Worm (Caenorhabditis elegans) whole organism, L2 larva: Measurements from ENCODE around the gene srz-5.

Source experiments
- C34F6.9 ChIP-seq: fragments of 150-350 bp; optimal IDR thresholded peaks from 2 replicates; lab custom pipeline; 2014; ENCODE audit warnings: missing biosample characterization, missing genetic modification characterization
- F13H6.1 ChIP-seq: sonication (generic microtip); optimal IDR thresholded peaks from 2 replicates; lab custom pipeline; 2016; ENCODE audit warnings: missing genetic modification characterization, missing compliant biosample characterization
- R02D3.7 ChIP-seq: fragments of 150-350 bp; optimal IDR thresholded peaks from 2 replicates; lab custom pipeline; 2014; ENCODE audit warnings: missing biosample characterization, missing genetic modification characterization
- Y55F3AM.14 ChIP-seq: fragments of 200-800 bp; sonication (Bioruptor generic); optimal IDR thresholded peaks from 2 replicates; lab custom pipeline; 2018; ENCODE audit warnings: mild to moderate bottlenecking, missing genetic modification characterization, missing compliant biosample characterization
- ZK546.5 ChIP-seq: sonication (generic microtip); optimal IDR thresholded peaks from 2 replicates; lab custom pipeline; 2017; ENCODE audit warnings: missing biosample characterization, missing genetic modification characterization
- alr-1 ChIP-seq: fragments of 150-350 bp; optimal IDR thresholded peaks from 2 replicates; lab custom pipeline; 2014; ENCODE audit warnings: missing biosample characterization, missing genetic modification characterization
- aly-2 ChIP-seq: fragments of 150-350 bp; optimal IDR thresholded peaks from 2 replicates; lab custom pipeline; 2014; ENCODE audit warnings: missing biosample characterization, missing genetic modification characterization
- ama-1 ChIP-seq: fragments of 150-350 bp; optimal IDR thresholded peaks from 2 replicates; lab custom pipeline; 2018; ENCODE audit warnings: inconsistent platforms
- blmp-1 ChIP-seq: sonication (generic microtip); optimal IDR thresholded peaks from 2 replicates; lab custom pipeline; 2017; ENCODE audit warnings: missing genetic modification characterization, mild to moderate bottlenecking, missing compliant biosample characterization, antibody characterized with exemption, moderate library complexity; ENCODE audit not compliant: insufficient read depth
- ceh-16 ChIP-seq: fragments of 150-350 bp; optimal IDR thresholded peaks from 2 replicates; lab custom pipeline; 2014; ENCODE audit warnings: missing biosample characterization, missing genetic modification characterization
- ceh-82 ChIP-seq: fragments of 150-350 bp; optimal IDR thresholded peaks from 2 replicates; lab custom pipeline; 2014; ENCODE audit warnings: missing biosample characterization, missing genetic modification characterization
- crh-2 ChIP-seq: sonication (generic microtip); optimal IDR thresholded peaks from 2 replicates; lab custom pipeline; 2017; ENCODE audit warnings: missing biosample characterization, missing genetic modification characterization
- dmd-4 ChIP-seq: sonication (generic microtip); optimal IDR thresholded peaks from 2 replicates; lab custom pipeline; 2017; ENCODE audit warnings: missing biosample characterization, missing genetic modification characterization
- egl-27 ChIP-seq: sonication (generic microtip); optimal IDR thresholded peaks from 3 replicates; lab custom pipeline; 2017; ENCODE audit warnings: missing biosample characterization, missing genetic modification reagents, missing genetic modification characterization
- elt-1 ChIP-seq: fragments of 150-350 bp; optimal IDR thresholded peaks from 2 replicates; lab custom pipeline; 2014; ENCODE audit warnings: missing biosample characterization, missing genetic modification characterization
- fos-1 ChIP-seq: fragments of 150-350 bp; optimal IDR thresholded peaks from 2 replicates; lab custom pipeline; 2014; ENCODE audit warnings: missing biosample characterization, missing genetic modification characterization
- gmeb-1 ChIP-seq: fragments of 150-350 bp; optimal IDR thresholded peaks from 2 replicates; lab custom pipeline; 2014; ENCODE audit warnings: missing biosample characterization, missing genetic modification characterization
- lin-11 ChIP-seq: fragments of 150-350 bp; sonication (generic microtip); optimal IDR thresholded peaks from 2 replicates; lab custom pipeline; 2014; ENCODE audit warnings: missing biosample characterization, missing genetic modification characterization, inconsistent platforms, mixed read lengths
- lin-13 ChIP-seq: fragments of 150-350 bp; optimal IDR thresholded peaks from 2 replicates; lab custom pipeline; 2014; ENCODE audit warnings: missing biosample characterization, missing genetic modification reagents, missing genetic modification characterization
- lin-39 ChIP-seq: fragments of 150-350 bp; optimal IDR thresholded peaks from 2 replicates; lab custom pipeline; 2014; ENCODE audit warnings: missing biosample characterization, missing genetic modification reagents, missing genetic modification characterization
- lsy-2 ChIP-seq, 2 experiments: fragments of 150-350 bp in 1 of 2; sonication (generic microtip) in 1 of 2; optimal IDR thresholded peaks; 2 replicates each; lab custom pipeline; 2014 to 2017; ENCODE audit warnings: missing biosample characterization in 2 of 2, missing genetic modification characterization in 2 of 2
- mab-5 ChIP-seq: fragments of 150-350 bp; optimal IDR thresholded peaks from 2 replicates; lab custom pipeline; 2014; ENCODE audit warnings: missing biosample characterization, missing genetic modification characterization
- mbf-1 ChIP-seq: sonication (generic microtip); optimal IDR thresholded peaks from 2 replicates; lab custom pipeline; 2017; ENCODE audit warnings: missing biosample characterization, missing genetic modification characterization
- mdl-1 ChIP-seq, 2 experiments: fragments of 150-350 bp in 1 of 2; sonication (generic microtip) in 1 of 2; optimal IDR thresholded peaks; 2 replicates each; lab custom pipeline; 2017; ENCODE audit warnings: missing biosample characterization in 2 of 2, missing genetic modification characterization in 2 of 2
- nhr-10 ChIP-seq: sonication (generic microtip); optimal IDR thresholded peaks from 2 replicates; lab custom pipeline; 2017; ENCODE audit warnings: missing biosample characterization, missing genetic modification characterization
- nhr-11 ChIP-seq: fragments of 150-350 bp; optimal IDR thresholded peaks from 2 replicates; lab custom pipeline; 2014; ENCODE audit warnings: missing biosample characterization, missing genetic modification characterization
- nhr-12 ChIP-seq: fragments of 150-350 bp; optimal IDR thresholded peaks from 2 replicates; lab custom pipeline; 2014; ENCODE audit warnings: missing biosample characterization, missing genetic modification characterization
- nhr-129 ChIP-seq: fragments of 150-350 bp; optimal IDR thresholded peaks from 2 replicates; lab custom pipeline; 2014; ENCODE audit warnings: missing biosample characterization, missing genetic modification characterization
- nhr-21 ChIP-seq: fragments of 150-350 bp; optimal IDR thresholded peaks from 2 replicates; lab custom pipeline; 2014; ENCODE audit warnings: missing biosample characterization, missing genetic modification characterization
- nhr-23 ChIP-seq: fragments of 150-350 bp; optimal IDR thresholded peaks from 2 replicates; lab custom pipeline; 2014; ENCODE audit warnings: missing biosample characterization, missing genetic modification reagents, missing genetic modification characterization
- nhr-237 ChIP-seq: fragments of 150-350 bp; optimal IDR thresholded peaks from 2 replicates; lab custom pipeline; 2014; ENCODE audit warnings: missing biosample characterization, missing genetic modification characterization
- nhr-6 ChIP-seq: fragments of 150-350 bp; optimal IDR thresholded peaks from 2 replicates; lab custom pipeline; 2014; ENCODE audit warnings: missing biosample characterization, missing genetic modification characterization
- nhr-77 ChIP-seq: fragments of 150-350 bp; optimal IDR thresholded peaks from 2 replicates; lab custom pipeline; 2014; ENCODE audit warnings: missing biosample characterization, missing genetic modification characterization
- peb-1 ChIP-seq: fragments of 150-350 bp; optimal IDR thresholded peaks from 2 replicates; lab custom pipeline; 2014; ENCODE audit warnings: missing biosample characterization, missing genetic modification characterization
- skn-1 ChIP-seq: sonication (generic microtip); optimal IDR thresholded peaks from 2 replicates; lab custom pipeline; 2017; ENCODE audit warnings: missing biosample characterization, missing genetic modification characterization
- sma-3 ChIP-seq: sonication (generic microtip); optimal IDR thresholded peaks from 2 replicates; lab custom pipeline; 2016; ENCODE audit warnings: missing genetic modification reagents, missing genetic modification characterization, missing compliant biosample characterization
- sma-9 ChIP-seq, 2 experiments: fragments of 150-350 bp in 1 of 2; sonication (generic microtip) in 1 of 2; optimal IDR thresholded peaks; 2 replicates each; lab custom pipeline; 2014 to 2016; ENCODE audit warnings: missing genetic modification characterization in 2 of 2, mild to moderate bottlenecking in 1 of 2, missing biosample characterization in 1 of 2, missing compliant biosample characterization in 1 of 2, missing genetic modification reagents in 1 of 2, moderate library complexity in 1 of 2
- snpc-4 ChIP-seq: fragments of 150-350 bp; optimal IDR thresholded peaks from 2 replicates; lab custom pipeline; 2014; ENCODE audit warnings: missing biosample characterization, missing genetic modification characterization
- unc-39 ChIP-seq: fragments of 150-350 bp; optimal IDR thresholded peaks from 2 replicates; lab custom pipeline; 2014; ENCODE audit warnings: missing biosample characterization, missing genetic modification characterization
- unc-55 ChIP-seq: fragments of 150-350 bp; sonication (generic microtip); optimal IDR thresholded peaks from 3 replicates; lab custom pipeline; 2014; ENCODE audit warnings: missing biosample characterization, missing genetic modification reagents, missing genetic modification characterization
- zag-1 ChIP-seq: fragments of 150-350 bp; optimal IDR thresholded peaks from 2 replicates; lab custom pipeline; 2014; ENCODE audit warnings: missing biosample characterization, missing genetic modification characterization
- ztf-1 ChIP-seq: fragments of 200-800 bp; sonication (Bioruptor generic); conservative IDR thresholded peaks from 2 replicates; pipeline ENCODE4 v1.3.6; 2022; ENCODE audit warnings: missing genetic modification characterization, missing compliant biosample characterization
- ztf-11 ChIP-seq: sonication (generic microtip); optimal IDR thresholded peaks from 2 replicates; lab custom pipeline; 2017; ENCODE audit warnings: missing biosample characterization, missing genetic modification characterization
- ztf-4 ChIP-seq: fragments of 150-350 bp; optimal IDR thresholded peaks from 2 replicates; lab custom pipeline; 2014; ENCODE audit warnings: missing biosample characterization, missing genetic modification characterization

Gene srz-5

DNA sequence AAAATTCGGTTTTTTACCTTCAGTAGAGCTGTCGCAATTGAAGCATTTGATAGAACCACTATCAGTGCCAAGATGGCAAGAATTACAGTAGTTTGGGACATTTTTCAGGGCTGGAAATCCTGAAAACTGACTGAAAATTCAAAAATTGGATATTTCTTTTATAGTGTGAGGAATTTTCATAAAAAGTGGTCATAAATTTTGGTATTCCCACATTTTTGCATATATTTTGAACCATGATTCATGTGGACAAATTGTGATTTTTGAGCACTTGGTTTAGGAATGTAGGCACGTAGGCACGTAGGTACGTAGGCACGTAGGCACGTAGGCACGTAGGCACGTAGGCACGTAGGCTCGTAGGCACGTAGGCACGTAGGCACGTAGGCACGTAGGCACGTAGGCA lies 2.3 kb downstream of the srz-5 start, which contains the start of gene Y49F6B.19:
Gene Y49F6B.19, minus strand, starts transcription at position 101 of the 400 bp plus-strand sequence.
- no peak for TF ChIP-seq zag-1 (tag; lab: Kevin White, UChicago)
- TF ChIP-seq sma-3 (GFP tag; lab: Kevin White, UChicago): no peak
- TF ChIP-seq nhr-129 (tag; lab: Kevin White, UChicago): no peak
- no peak for TF ChIP-seq nhr-10 (tag; lab: Kevin White, UChicago)
- no peak for TF ChIP-seq peb-1 (tag; lab: Kevin White, UChicago)
- no peak for TF ChIP-seq C34F6.9 (tag; lab: Kevin White, UChicago)
- TF ChIP-seq mdl-1 (tag; optimal IDR thresholded peaks at IDR 0.05; lab: Kevin White, UChicago): no peak
- no peak for TF ChIP-seq mbf-1 (tag; lab: Kevin White, UChicago)
- TF ChIP-seq nhr-21 (tag; lab: Kevin White, UChicago): no peak
- no peak for TF ChIP-seq ztf-11 (tag; lab: Kevin White, UChicago)
- no peak for TF ChIP-seq nhr-11 (tag; lab: Kevin White, UChicago)
- TF ChIP-seq dmd-4: no peak
- no peak for TF ChIP-seq unc-55
- no peak for TF ChIP-seq lin-13 (GFP tag; lab: Kevin White, UChicago)
- TF ChIP-seq nhr-12 (tag; lab: Kevin White, UChicago): no peak
- no peak for TF ChIP-seq nhr-77 (tag; lab: Kevin White, UChicago)
- TF ChIP-seq F13H6.1 (tag; lab: Kevin White, UChicago): no peak
- TF ChIP-seq nhr-237 (tag; lab: Kevin White, UChicago): no peak

ce11 chrII:3504717-3505116 lies 9.8 kb downstream of the srz-5 start, which contains the start of gene cyh-1:
Gene cyh-1 (plus strand): TSS chrII:3505017.
- TF ChIP-seq snpc-4 (tag; lab: Kevin White, UChicago) (no peak), gmeb-1 (tag; lab: Kevin White, UChicago) (no peak), lsy-2 (tag; optimal IDR thresholded peaks at IDR 0.05; lab: Kevin White, UChicago) (no peak), crh-2 (no peak), alr-1 (tag; lab: Kevin White, UChicago) (no peak), aly-2 (tag; lab: Kevin White, UChicago) (no peak), blmp-1 (tag; lab: Kevin White, UChicago) (no peak), ztf-11 (tag; lab: Kevin White, UChicago) (no peak), ztf-4 (tag; lab: Kevin White, UChicago) (no peak)

DNA sequence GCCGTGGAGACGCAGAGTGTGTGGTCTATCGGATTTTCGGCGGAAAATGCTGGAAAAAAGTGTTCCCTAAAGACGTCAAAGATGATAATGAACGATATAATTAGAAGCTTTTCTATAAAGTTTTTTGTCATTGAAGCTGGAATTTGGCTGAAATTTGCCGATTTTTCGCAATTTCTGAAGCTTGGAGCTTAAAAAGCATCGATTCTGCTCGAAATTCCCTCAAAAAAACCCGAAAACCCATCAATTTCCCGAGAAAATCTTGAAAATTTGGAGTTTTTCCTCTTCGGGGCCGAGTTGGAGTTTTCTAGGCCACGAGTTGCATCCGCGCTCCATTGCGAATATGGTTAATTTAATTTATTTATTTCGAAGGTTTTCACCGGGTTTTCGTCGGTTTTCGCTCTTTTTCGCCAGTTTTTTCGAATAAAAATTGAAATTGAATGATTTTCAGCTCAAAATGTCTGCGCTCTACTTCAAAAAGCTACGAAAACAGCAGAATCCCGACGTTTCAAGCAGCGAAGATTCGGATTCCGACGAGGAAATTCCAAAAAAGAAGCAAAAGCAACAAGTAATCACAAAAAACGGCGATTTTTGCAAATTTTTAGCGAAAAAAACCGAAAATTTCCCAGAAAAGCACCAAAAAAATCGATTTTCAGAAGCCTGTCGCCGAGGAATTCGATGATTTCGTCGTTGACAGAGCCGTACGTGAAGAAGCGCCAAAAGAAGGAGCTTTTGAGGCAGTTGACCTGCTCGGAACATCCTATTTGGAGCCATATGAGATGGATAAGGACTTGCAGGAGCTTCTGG lies 11.8 kb downstream of the srz-5 start, which contains the start of the genes col-71 and Y49F6B.2:
Gene col-71, minus strand, starts transcription at position 51 of the 804 bp plus-strand sequence.
Gene Y49F6B.2, plus strand, starts transcription at position 449 of the 804 bp plus-strand sequence.
- TF ChIP-seq R02D3.7 (peak; percentile 19), crh-2 (peak; percentile 73), ceh-82 (tag; lab: Kevin White, UChicago) (no peak), ztf-1 (no peak), egl-27 (no peak), blmp-1 (tag; lab: Kevin White, UChicago) (no peak), sma-3 (GFP tag; lab: Kevin White, UChicago) (peak; percentile 77), ztf-11 (tag; lab: Kevin White, UChicago) (no peak), alr-1 (tag; lab: Kevin White, UChicago) (no peak), elt-1 (tag; lab: Kevin White, UChicago) (no peak), aly-2 (tag; lab: Kevin White, UChicago) (no peak), sma-9 (GFP tag; optimal IDR thresholded peaks at IDR 0.05; lab: Kevin White, UChicago) (no peak), sma-9 (tag; optimal IDR thresholded peaks at IDR 0.05; lab: Kevin White, UChicago) (no peak), dmd-4 (no peak), mab-5 (peak; percentile 51), gmeb-1 (tag; lab: Kevin White, UChicago) (peak; percentile 71), snpc-4 (tag; lab: Kevin White, UChicago) (peak; percentile 23), ceh-16 (tag; lab: Kevin White, UChicago) (no peak), nhr-237 (tag; lab: Kevin White, UChicago) (no peak), C34F6.9 (tag; lab: Kevin White, UChicago) (peak; percentile 91), Y55F3AM.14 (GFP tag; lab: Kevin White, UChicago) (peak; percentile 25), lin-11 (tag; lab: Kevin White, UChicago) (peak; percentile 12), nhr-11 (tag; lab: Kevin White, UChicago) (no peak), zag-1 (tag; lab: Kevin White, UChicago) (peak; percentile 33), ama-1 (no peak), unc-55 (peak; percentile 86), unc-39 (tag; lab: Kevin White, UChicago) (no peak), lin-13 (GFP tag; lab: Kevin White, UChicago) (peak; percentile 78), lin-39 (tag; lab: Kevin White, UChicago) (no peak), mbf-1 (tag; lab: Kevin White, UChicago) (no peak), nhr-6 (tag; lab: Kevin White, UChicago) (peak; percentile 46), fos-1 (tag; lab: Kevin White, UChicago) (peak; percentile 26), nhr-23 (tag; lab: Kevin White, UChicago) (no peak), nhr-129 (tag; lab: Kevin White, UChicago) (peak; percentile 46), F13H6.1 (tag; lab: Kevin White, UChicago) (peak; percentile 74), skn-1 (tag; lab: Kevin White, UChicago) (no peak), ZK546.5 (tag; lab: Kevin White, UChicago) (no peak), nhr-12 (tag; lab: Kevin White, UChicago) (no peak), lsy-2 (tag; optimal IDR thresholded peaks at IDR 0.05; lab: Kevin White, UChicago) (peak; percentile 84 to 88), nhr-77 (tag; lab: Kevin White, UChicago) (no peak), mdl-1 (tag; optimal IDR thresholded peaks at IDR 0.05; lab: Kevin White, UChicago) (no peak)
